Fruit fly (Drosophila melanogaster) whole organism, embryonic: Measurements from ENCODE around the gene cbt.

Experiments used
- Aef1 ChIP-seq: fragments of 200-800 bp; sonication (Bioruptor generic); IDR thresholded peaks from 3 replicates; pipeline ENCODE4 v1.3.6; 2022; ENCODE audit warnings: missing biosample characterization, missing genetic modification characterization
- Antp ChIP-seq: fragments of 200-800 bp; sonication (Bioruptor generic); optimal IDR thresholded peaks from 3 replicates; lab custom pipeline; 2016; ENCODE audit warnings: missing biosample characterization, missing genetic modification characterization
- Atf6 ChIP-seq: fragments of 200-800 bp; sonication (Bioruptor generic); IDR thresholded peaks from 2 replicates; pipeline ENCODE4 v1.3.6; 2022; ENCODE audit warnings: missing biosample characterization, missing genetic modification characterization
- BtbVII ChIP-seq: fragments of 200-800 bp; sonication (Bioruptor generic); optimal IDR thresholded peaks from 3 replicates; lab custom pipeline; 2017; ENCODE audit warnings: missing biosample characterization, mild to moderate bottlenecking, missing genetic modification characterization
- CG10543 ChIP-seq: fragments of 200-800 bp; sonication (Bioruptor generic); optimal IDR thresholded peaks from 3 replicates; lab custom pipeline; 2017; ENCODE audit warnings: missing biosample characterization, mild to moderate bottlenecking, missing genetic modification characterization, moderate library complexity
- CG11695 ChIP-seq: fragments of 200-800 bp; sonication (Bioruptor generic); IDR thresholded peaks from 3 replicates; pipeline ENCODE4 v1.3.6; 2022; ENCODE audit warnings: missing biosample characterization, missing genetic modification characterization
- CG12071 ChIP-seq: fragments of 200-800 bp; sonication (Bioruptor generic); optimal IDR thresholded peaks from 3 replicates; lab custom pipeline; 2018; ENCODE audit warnings: missing biosample characterization, mild to moderate bottlenecking, missing genetic modification characterization
- CG13424 ChIP-seq: fragments of 200-800 bp; sonication (Bioruptor generic); optimal IDR thresholded peaks from 2 replicates; lab custom pipeline; 2019; ENCODE audit warnings: missing biosample characterization, mild to moderate bottlenecking, missing genetic modification characterization, moderate library complexity
- CG15479 ChIP-seq: fragments of 200-800 bp; sonication (Bioruptor generic); optimal IDR thresholded peaks from 3 replicates; lab custom pipeline; 2019; ENCODE audit warnings: missing biosample characterization, mild to moderate bottlenecking, missing genetic modification characterization, moderate library complexity
- CG17385 ChIP-seq: fragments of 200-800 bp; sonication (Bioruptor generic); optimal IDR thresholded peaks from 3 replicates; lab custom pipeline; 2018; ENCODE audit warnings: missing biosample characterization, mild to moderate bottlenecking, missing genetic modification characterization
- CG2129 ChIP-seq: fragments of 200-800 bp; sonication (Bioruptor generic); IDR thresholded peaks from 2 replicates; pipeline ENCODE4 v1.3.6; 2022; ENCODE audit warnings: missing biosample characterization, missing genetic modification characterization; ENCODE audit not compliant: partially characterized antibody
- CG2712 ChIP-seq: fragments of 200-800 bp; optimal IDR thresholded peaks from 3 replicates; lab custom pipeline; 2019; ENCODE audit warnings: missing biosample characterization, mild to moderate bottlenecking, missing genetic modification characterization, moderate library complexity
- CG2889 ChIP-seq: fragments of 200-800 bp; sonication (Bioruptor generic); IDR thresholded peaks from 3 replicates; pipeline ENCODE4 v1.3.6; 2022; ENCODE audit warnings: missing biosample characterization, missing genetic modification characterization
- CG31441 ChIP-seq: fragments of 200-800 bp; sonication (Bioruptor generic); IDR thresholded peaks from 2 replicates; pipeline ENCODE4 v1.3.6; 2022; ENCODE audit warnings: missing biosample characterization, missing genetic modification characterization
- CG4328 ChIP-seq: fragments of 200-800 bp; sonication (Bioruptor generic); optimal IDR thresholded peaks from 3 replicates; lab custom pipeline; 2017; ENCODE audit warnings: missing biosample characterization, missing genetic modification reagents, missing genetic modification characterization
- CG4404 ChIP-seq: fragments of 200-800 bp; sonication (Bioruptor generic); IDR thresholded peaks from 2 replicates; pipeline ENCODE4 v1.3.6; 2022; ENCODE audit warnings: missing biosample characterization, missing genetic modification characterization
- CG4424 ChIP-seq: fragments of 200-800 bp; sonication (Bioruptor generic); optimal IDR thresholded peaks from 3 replicates; lab custom pipeline; 2016; ENCODE audit warnings: missing biosample characterization, missing genetic modification characterization
- CG4730 ChIP-seq: fragments of 200-800 bp; sonication (Bioruptor generic); IDR thresholded peaks from 2 replicates; pipeline ENCODE4 v1.3.6; 2022; ENCODE audit warnings: missing biosample characterization, missing genetic modification characterization
- CG6654 ChIP-seq: fragments of 200-800 bp; sonication (Bioruptor generic); optimal IDR thresholded peaks from 2 replicates; lab custom pipeline; 2017; ENCODE audit warnings: missing biosample characterization, mild to moderate bottlenecking, missing genetic modification characterization
- CG6854 ChIP-seq: fragments of 200-800 bp; sonication (Bioruptor generic); optimal IDR thresholded peaks from 3 replicates; lab custom pipeline; 2017; ENCODE audit warnings: missing biosample characterization, mild to moderate bottlenecking, missing genetic modification characterization
- CG7839 ChIP-seq: fragments of 200-800 bp; sonication (Bioruptor generic); optimal IDR thresholded peaks from 3 replicates; lab custom pipeline; 2018; ENCODE audit warnings: missing biosample characterization, mild to moderate bottlenecking, missing genetic modification characterization, moderate library complexity
- CG8478 ChIP-seq: fragments of >200 bp; optimal IDR thresholded peaks from 2 replicates; lab custom pipeline; 2018
- CG9876 ChIP-seq: fragments of 200-800 bp; sonication (Bioruptor generic); optimal IDR thresholded peaks from 2 replicates; lab custom pipeline; 2016; ENCODE audit warnings: missing biosample characterization, missing genetic modification characterization
- Dfd ChIP-seq, 2 experiments: fragments of >200 bp; optimal IDR thresholded peaks; 2 replicates each; lab custom pipeline; 2017; ENCODE audit warnings: missing biosample characterization in 2 of 2, missing genetic modification characterization in 2 of 2
- Eip74EF ChIP-seq, 2 experiments: fragments of 200-800 bp in 1 of 2; fragments of >200 bp in 1 of 2; sonication (Bioruptor generic) in 1 of 2; optimal IDR thresholded peaks; 2 replicates each; lab custom pipeline; 2017 to 2019; ENCODE audit warnings: missing biosample characterization in 2 of 2, missing genetic modification characterization in 2 of 2, mild to moderate bottlenecking in 1 of 2, moderate library complexity in 1 of 2
- Gug ChIP-seq: fragments of 200-800 bp; sonication (Bioruptor generic); IDR thresholded peaks from 4 replicates; pipeline ENCODE4 v1.3.6; 2022; ENCODE audit warnings: missing biosample characterization, missing genetic modification characterization
- HLH3B ChIP-seq: fragments of 200-800 bp; sonication (Bioruptor generic); IDR thresholded peaks from 2 replicates; pipeline ENCODE4 v1.3.6; 2022; ENCODE audit warnings: missing biosample characterization, missing genetic modification characterization
- Kr ChIP-seq: fragments of 200-800 bp; sonication (Bioruptor generic); optimal IDR thresholded peaks from 2 replicates; lab custom pipeline; 2017; ENCODE audit warnings: missing biosample characterization, mild to moderate bottlenecking, missing genetic modification characterization
- MBD-R2 ChIP-seq: fragments of 200-800 bp; sonication (Bioruptor generic); IDR thresholded peaks from 2 replicates; pipeline ENCODE4 v1.3.6; 2022; ENCODE audit warnings: missing biosample characterization, missing genetic modification characterization
- Meics ChIP-seq: fragments of 200-800 bp; sonication (Bioruptor generic); optimal IDR thresholded peaks from 2 replicates; lab custom pipeline; 2017; ENCODE audit warnings: missing biosample characterization, mild to moderate bottlenecking, missing genetic modification characterization
- Oaz ChIP-seq: fragments of 200-800 bp; sonication (Bioruptor generic); IDR thresholded peaks from 2 replicates; pipeline ENCODE4 v1.3.6; 2022; ENCODE audit warnings: missing biosample characterization, missing genetic modification characterization
- Oli ChIP-seq: fragments of 200-800 bp; sonication (Bioruptor generic); optimal IDR thresholded peaks from 2 replicates; lab custom pipeline; 2018; ENCODE audit warnings: missing biosample characterization, mild to moderate bottlenecking, missing genetic modification characterization, moderate library complexity
- Stat92E ChIP-seq, 3 experiments: fragments of >200 bp in 2 of 3; fragments of 200-800 bp in 1 of 3; sonication (Bioruptor generic) in 1 of 3; optimal IDR thresholded peaks; 2 replicates each; lab custom pipeline; 2017 to 2019; ENCODE audit warnings: missing biosample characterization in 3 of 3, missing genetic modification characterization in 3 of 3, mild to moderate bottlenecking in 1 of 3, moderate library complexity in 1 of 3
- Xrp1 ChIP-seq: fragments of 200-800 bp; sonication (Bioruptor generic); IDR thresholded peaks from 2 replicates; pipeline ENCODE4 v1.3.6; 2022; ENCODE audit warnings: missing biosample characterization, missing genetic modification characterization
- ase ChIP-seq: fragments of 200-800 bp; sonication (Bioruptor generic); IDR thresholded peaks from 3 replicates; pipeline ENCODE4 v1.3.6; 2022; ENCODE audit warnings: missing biosample characterization, missing genetic modification characterization
- ash1 ChIP-seq: fragments of 200-800 bp; sonication (Bioruptor generic); optimal IDR thresholded peaks from 2 replicates; lab custom pipeline; 2018; ENCODE audit warnings: missing biosample characterization, mild to moderate bottlenecking, missing genetic modification characterization
- chm ChIP-seq: fragments of 200-800 bp; sonication (Bioruptor generic); IDR thresholded peaks from 2 replicates; pipeline ENCODE4 v1.3.6; 2022; ENCODE audit warnings: missing biosample characterization, missing genetic modification characterization
- chn ChIP-seq: fragments of 200-800 bp; sonication (Bioruptor generic); optimal IDR thresholded peaks from 2 replicates; lab custom pipeline; 2016; ENCODE audit warnings: missing biosample characterization, missing genetic modification characterization
- emc ChIP-seq: fragments of 200-800 bp; sonication (Bioruptor generic); optimal IDR thresholded peaks from 2 replicates; lab custom pipeline; 2016; ENCODE audit warnings: missing biosample characterization, missing genetic modification characterization
- ewg ChIP-seq: fragments of 200-800 bp; sonication (Bioruptor generic); optimal IDR thresholded peaks from 3 replicates; lab custom pipeline; 2017; ENCODE audit warnings: mild to moderate bottlenecking, missing biosample characterization, missing genetic modification reagents, missing genetic modification characterization
- gem ChIP-seq: fragments of 200-800 bp; sonication (Bioruptor generic); optimal IDR thresholded peaks from 2 replicates; lab custom pipeline; 2019; ENCODE audit warnings: missing biosample characterization, mild to moderate bottlenecking, missing genetic modification characterization, moderate library complexity
- her ChIP-seq: fragments of 200-800 bp; sonication (Bioruptor generic); optimal IDR thresholded peaks from 2 replicates; lab custom pipeline; 2016; ENCODE audit warnings: missing biosample characterization, missing genetic modification characterization
- mld ChIP-seq: fragments of 200-800 bp; sonication (Bioruptor generic); IDR thresholded peaks from 3 replicates; pipeline ENCODE4 v1.3.6; 2022; ENCODE audit warnings: missing biosample characterization, missing genetic modification characterization; ENCODE audit not compliant: partially characterized antibody
- oc ChIP-seq: fragments of 200-800 bp; sonication (Bioruptor generic); optimal IDR thresholded peaks from 2 replicates; lab custom pipeline; 2018; ENCODE audit warnings: missing biosample characterization, mild to moderate bottlenecking, missing genetic modification characterization, moderate library complexity
- p53 ChIP-seq: fragments of 200-800 bp; sonication (Bioruptor generic); optimal IDR thresholded peaks from 2 replicates; lab custom pipeline; 2016; ENCODE audit warnings: missing biosample characterization, missing genetic modification characterization
- ro ChIP-seq: fragments of 200-800 bp; sonication (Bioruptor generic); IDR thresholded peaks from 2 replicates; pipeline ENCODE4 v1.3.6; 2022; ENCODE audit warnings: missing biosample characterization, missing genetic modification characterization
- trh ChIP-seq: fragments of 200-800 bp; sonication (Bioruptor generic); optimal IDR thresholded peaks from 2 replicates; lab custom pipeline; 2016; ENCODE audit warnings: missing biosample characterization, missing genetic modification characterization
- tup ChIP-seq: fragments of 200-800 bp; sonication (Bioruptor generic); optimal IDR thresholded peaks from 2 replicates; lab custom pipeline; 2016; ENCODE audit warnings: missing biosample characterization, mild to moderate bottlenecking, missing genetic modification characterization, moderate library complexity
- vvl ChIP-seq: fragments of 200-800 bp; sonication (Bioruptor generic); IDR thresholded peaks from 2 replicates; pipeline ENCODE4 v1.3.6; 2022; ENCODE audit warnings: missing biosample characterization, missing genetic modification characterization
- wdn ChIP-seq: fragments of 200-800 bp; sonication (Bioruptor generic); IDR thresholded peaks from 2 replicates; pipeline ENCODE4 v1.3.6; 2022; ENCODE audit warnings: missing biosample characterization, missing genetic modification characterization
- zfh2 ChIP-seq: fragments of 200-800 bp; sonication (Bioruptor generic); optimal IDR thresholded peaks from 2 replicates; lab custom pipeline; 2016; ENCODE audit warnings: missing biosample characterization, missing genetic modification characterization

cbt gene

DNA sequence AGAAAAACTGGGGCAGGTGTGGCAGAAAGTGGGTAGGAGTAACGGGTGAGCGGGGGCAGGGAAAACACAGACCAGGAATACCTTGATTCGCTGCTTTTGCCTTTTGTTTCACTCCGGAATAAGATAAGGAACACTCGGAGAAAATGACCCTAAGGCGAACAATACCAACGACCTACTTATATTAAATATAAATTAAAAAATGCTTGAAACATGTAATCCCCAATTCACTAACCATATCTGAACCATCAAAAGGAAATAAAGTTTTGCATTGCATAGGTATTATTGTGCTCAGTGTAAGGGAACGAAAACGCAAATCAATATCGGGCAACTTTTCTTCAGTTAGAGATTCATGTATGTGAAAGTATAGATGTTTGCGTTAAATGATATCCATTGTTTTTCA lies 32.5 kb upstream of the cbt start (continued):
- TF ChIP-seq CG2712 (tag; lab: Kevin White, UChicago): peak; percentile 65
- no peak for TF ChIP-seq CG12071 (GFP tag; lab: Kevin White, UChicago)
- no peak for TF ChIP-seq CG4328 (GFP tag; lab: Kevin White, UChicago)
- no peak for TF ChIP-seq ro (GFP tag; lab: Robert Waterston, UW)
- no peak for TF ChIP-seq CG4404 (GFP tag; lab: Robert Waterston, UW)
- TF ChIP-seq chn (GFP tag; lab: Kevin White, UChicago): peak; percentile 46
- peak; percentile 66 for TF ChIP-seq oc (tag; lab: Kevin White, UChicago)
- TF ChIP-seq MBD-R2 (GFP tag; lab: Robert Waterston, UW): 0 out of 2 replicates have a peak, but pooled peaks have one; percentile 27
- TF ChIP-seq Stat92E (GFP tag; optimal IDR thresholded peaks at IDR 0.05; lab: Kevin White, UChicago): no peak
- TF ChIP-seq chm (GFP tag; lab: Robert Waterston, UW): peak; percentile 49; the same call in 1 of the 2 replicates
- no peak for TF ChIP-seq CG9876 (GFP tag; lab: Kevin White, UChicago)
- TF ChIP-seq Aef1 (GFP tag; lab: Robert Waterston, UW): peak; percentile 53; the same call in 2 of the 3 replicates
- no peak for TF ChIP-seq ash1 (GFP tag; lab: Kevin White, UChicago)
- TF ChIP-seq vvl: peak; percentile 84
- peak in 1 of 2 experiments; percentile 43 for TF ChIP-seq Eip74EF (GFP tag; optimal IDR thresholded peaks at IDR 0.05; lab: Kevin White, UChicago)
- 0 out of 4 replicates have a peak, but pooled peaks have one; percentile 11 for TF ChIP-seq Gug (GFP tag; lab: Robert Waterston, UW)
- peak; percentile 83 for TF ChIP-seq gem
- TF ChIP-seq trh (GFP tag; lab: Kevin White, UChicago): peak; percentile 46
- no peak for TF ChIP-seq her (GFP tag; lab: Kevin White, UChicago)
- TF ChIP-seq CG10543 (GFP tag; lab: Kevin White, UChicago): no peak
- TF ChIP-seq CG31441: peak; percentile 53; the same call in 1 of the 2 replicates
- TF ChIP-seq CG7839 (tag; lab: Kevin White, UChicago): peak; percentile 82
- no peak for TF ChIP-seq Antp (GFP tag; lab: Kevin White, UChicago)
- no peak for TF ChIP-seq Kr (GFP tag; lab: Kevin White, UChicago)
- TF ChIP-seq mld (GFP tag; lab: Robert Waterston, UW): no peak
- TF ChIP-seq Oli: peak; percentile 74
- TF ChIP-seq Dfd (GFP tag; optimal IDR thresholded peaks at IDR 0.05; lab: Kevin White, UChicago): no peak
- TF ChIP-seq CG6854: no peak
- TF ChIP-seq CG17385 (GFP tag; lab: Kevin White, UChicago): peak; percentile 64
- TF ChIP-seq CG13424 (tag; lab: Kevin White, UChicago): peak; percentile 64
- no peak for TF ChIP-seq CG6654 (GFP tag; lab: Kevin White, UChicago)
- no peak for TF ChIP-seq tup
- no peak for TF ChIP-seq emc (GFP tag; lab: Kevin White, UChicago)
- TF ChIP-seq CG15479 (GFP tag; lab: Kevin White, UChicago): no peak
- TF ChIP-seq CG8478 (lab: Kevin White, UChicago): no peak
- peak; percentile 15 for TF ChIP-seq Meics (GFP tag; lab: Kevin White, UChicago)
- no peak for TF ChIP-seq BtbVII (GFP tag; lab: Kevin White, UChicago)
- TF ChIP-seq CG11695 (GFP tag; lab: Robert Waterston, UW): peak; percentile 28; the same call in 1 of the 3 replicates
- no peak for TF ChIP-seq ase (GFP tag; lab: Robert Waterston, UW)
- no peak for TF ChIP-seq zfh2 (GFP tag; lab: Kevin White, UChicago)
- TF ChIP-seq CG2129 (GFP tag; lab: Robert Waterston, UW): no peak
- TF ChIP-seq Oaz: peak; percentile 57
- no peak for TF ChIP-seq CG4730
- peak; percentile 52 for TF ChIP-seq wdn
- TF ChIP-seq p53 (GFP tag; lab: Kevin White, UChicago): no peak
- TF ChIP-seq CG2889 (GFP tag; lab: Robert Waterston, UW): peak; percentile 54; the same call in 1 of the 3 replicates
- peak; percentile 40; the same call in 1 of the 2 replicates for TF ChIP-seq Atf6 (GFP tag; lab: Robert Waterston, UW)
- peak; percentile 46 for TF ChIP-seq ewg (GFP tag; lab: Kevin White, UChicago)
- TF ChIP-seq HLH3B (GFP tag; lab: Robert Waterston, UW): peak; percentile 58
- TF ChIP-seq CG4424: peak; percentile 45
- TF ChIP-seq Xrp1 (GFP tag; lab: Robert Waterston, UW): peak; percentile 68
